Worm (Caenorhabditis elegans) whole organism, L3 larva: ENCODE data around the gene fbxb-49.

ENCODE experiments used
- ceh-28 ChIP-seq: fragments of 150-350 bp; optimal IDR thresholded peaks from 2 replicates; lab custom pipeline; 2014; ENCODE audit warnings: missing biosample characterization, missing genetic modification reagents, missing genetic modification characterization
- fkh-10 ChIP-seq: sonication (generic microtip); optimal IDR thresholded peaks from 2 replicates; lab custom pipeline; 2017; ENCODE audit warnings: missing biosample characterization, missing genetic modification reagents, missing genetic modification characterization
- fos-1 ChIP-seq: fragments of 150-350 bp; optimal IDR thresholded peaks from 2 replicates; lab custom pipeline; 2014; ENCODE audit warnings: missing biosample characterization, missing genetic modification characterization
- mdl-1 ChIP-seq: fragments of 150-350 bp; optimal IDR thresholded peaks from 2 replicates; lab custom pipeline; 2014; ENCODE audit warnings: missing biosample characterization, missing genetic modification characterization
- nhr-77 ChIP-seq: fragments of 150-350 bp; optimal IDR thresholded peaks from 2 replicates; lab custom pipeline; 2014; ENCODE audit warnings: missing biosample characterization, missing genetic modification characterization
- snpc-4 ChIP-seq: fragments of 150-350 bp; optimal IDR thresholded peaks from 2 replicates; lab custom pipeline; 2014; ENCODE audit warnings: missing biosample characterization, missing genetic modification characterization
- unc-39 ChIP-seq: sonication (generic microtip); optimal IDR thresholded peaks from 4 replicates; lab custom pipeline; 2017; ENCODE audit warnings: missing biosample characterization, missing genetic modification characterization

DNA sequence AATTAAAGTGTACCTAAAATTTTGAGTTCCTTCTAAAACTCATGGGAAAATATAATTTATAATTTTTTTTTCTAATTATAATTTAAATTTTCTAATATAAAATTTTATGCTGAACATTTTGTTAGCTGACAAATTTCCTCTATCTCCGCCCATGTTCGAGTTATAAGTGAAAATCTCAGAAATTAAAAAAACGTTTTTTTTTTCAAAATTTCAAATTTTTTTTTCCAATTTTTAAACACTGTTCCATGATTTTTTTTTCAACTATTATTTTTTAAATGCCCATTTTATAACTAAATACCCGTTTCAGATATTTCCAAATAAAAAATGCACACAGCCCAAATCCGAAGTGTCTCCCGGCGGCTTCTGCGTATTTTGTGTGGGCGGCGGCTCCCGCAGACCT is 49.4 kb upstream of the fbxb-49 start, which contains the start of gene Y51H7BR.8:
- no peak for TF ChIP-seq unc-39 (tag; lab: Kevin White, UChicago)
- TF ChIP-seq nhr-77 = no peak
- no peak for TF ChIP-seq ceh-28 (tag; lab: Kevin White, UChicago)
- no peak for TF ChIP-seq snpc-4 (tag; lab: Kevin White, UChicago)
- no peak for TF ChIP-seq fos-1
- no peak for TF ChIP-seq fkh-10 (GFP tag; lab: Kevin White, UChicago)
- no peak for TF ChIP-seq mdl-1 (tag; lab: Kevin White, UChicago)
